Worm (Caenorhabditis elegans) whole organism, mixed stage, embryonic: ENCODE measurements around the gene K06H7.2.

Experiments
- bed-3 ChIP-seq: fragments of 200-800 bp; sonication (Bioruptor generic); optimal IDR thresholded peaks from 3 replicates; lab custom pipeline; 2018; ENCODE audit warnings: mild to moderate bottlenecking, missing genetic modification characterization, moderate library complexity, missing compliant biosample characterization
- unc-62 ChIP-seq: fragments of 150-350 bp; optimal IDR thresholded peaks from 2 replicates; lab custom pipeline; 2014; ENCODE audit warnings: missing biosample characterization, missing genetic modification reagents, missing genetic modification characterization

DNA sequence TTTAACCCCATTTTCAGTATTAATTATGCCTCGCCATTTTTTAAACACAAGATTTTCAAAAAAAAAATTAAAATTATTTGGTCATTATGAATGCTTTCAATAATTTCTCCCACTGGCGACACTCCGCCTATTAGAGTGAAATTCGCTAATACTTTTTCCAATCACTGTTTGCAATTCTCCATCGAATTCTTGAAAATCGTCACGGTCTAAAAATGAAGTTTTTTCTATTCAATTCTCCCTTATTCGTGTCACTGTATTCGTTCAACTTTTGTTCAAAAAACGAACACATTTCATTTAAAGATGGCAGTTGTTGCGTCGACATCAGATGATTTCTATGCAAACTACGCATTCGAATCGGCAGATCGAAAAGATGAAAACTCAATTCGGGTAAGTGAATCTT, 15.1 kb downstream of the K06H7.2 start, which contains the start of gene C14B9.3:
- TF ChIP-seq unc-62 (no peak), bed-3 (no peak)
